Worm (Caenorhabditis elegans): ENCODE results near the gene C17H11.2.

DNA sequence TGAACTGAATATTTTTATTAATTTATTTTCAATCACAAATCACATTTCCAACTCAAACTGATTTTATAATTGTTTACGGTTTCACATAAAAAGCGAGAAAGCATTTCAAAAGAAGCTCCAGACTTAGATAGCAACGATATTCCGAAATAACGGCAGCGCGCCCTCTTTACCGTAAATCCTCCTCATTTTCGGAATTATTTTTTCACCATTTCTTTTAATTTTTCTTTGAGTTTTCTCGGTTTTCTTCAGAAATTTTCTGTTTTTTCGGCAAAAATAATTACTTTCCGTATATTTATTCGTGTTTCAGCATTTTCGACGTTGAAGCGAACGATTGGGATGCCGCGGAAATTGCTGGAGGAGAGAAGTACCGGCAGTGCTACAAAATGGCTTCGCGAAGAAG, 22.3 kb upstream of the C17H11.2 start, which contains the start of gene C02B8.1:
- TF ChIP-seq hmbx-1 (tag; optimal IDR thresholded peaks at IDR 0.05), result no peak
- TF ChIP-seq ceh-36 (tag; optimal IDR thresholded peaks at IDR 0.05), result no peak
- TF ChIP-seq ama-1 (optimal IDR thresholded peaks at IDR 0.05), result no peak
- no peak for TF ChIP-seq flt-1 (GFP tag; IDR thresholded peaks at IDR 0.05)
- no peak for TF ChIP-seq F13C5.2 (tag; optimal IDR thresholded peaks at IDR 0.05)
- no peak for TF ChIP-seq ets-7 (tag; optimal IDR thresholded peaks at IDR 0.05)
- no peak for TF ChIP-seq aly-1 (tag; optimal IDR thresholded peaks at IDR 0.05)
